Worm (Caenorhabditis elegans): Measurements from ENCODE around the gene uggt-1.

uggt-1 gene

ce11 chrX:7493020-7493419 is 7.8 kb downstream of the uggt-1 start, which contains the start of gene F48E3.2:
TSS of gene F48E3.2 (minus strand) at chrX:7493120.
- TF ChIP-seq nhr-76 (tag; optimal IDR thresholded peaks at IDR 0.05) (no peak), elt-3 (tag; optimal IDR thresholded peaks at IDR 0.05) (no peak), egl-5 (tag; optimal IDR thresholded peaks at IDR 0.05) (no peak), lin-15B (tag; optimal IDR thresholded peaks at IDR 0.05) (no peak), ztf-11 (tag; optimal IDR thresholded peaks at IDR 0.05) (no peak), fos-1 (tag; optimal IDR thresholded peaks at IDR 0.05) (no peak), nhr-43 (tag; optimal IDR thresholded peaks at IDR 0.05; ENCODE audit: poor library complexity, severe bottlenecking) (no peak), unc-39 (tag; optimal IDR thresholded peaks at IDR 0.05) (no peak), lsy-12 (tag; optimal IDR thresholded peaks at IDR 0.05) (no peak), ceh-82 (tag; optimal IDR thresholded peaks at IDR 0.05) (no peak), fkh-10 (GFP tag; optimal IDR thresholded peaks at IDR 0.05) (no peak), pqm-1 (tag; optimal IDR thresholded peaks at IDR 0.05) (no peak), tbx-2 (tag; optimal IDR thresholded peaks at IDR 0.05) (no peak), mml-1 (tag; optimal IDR thresholded peaks at IDR 0.05) (no peak), nhr-67 (tag; optimal IDR thresholded peaks at IDR 0.05) (no peak), nhr-77 (tag; optimal IDR thresholded peaks at IDR 0.05) (no peak), mdl-1 (tag; optimal IDR thresholded peaks at IDR 0.05) (no peak)

- TF ChIP-seq pqm-1 (tag; optimal IDR thresholded peaks at IDR 0.05) (no peak), tbx-2 (tag; optimal IDR thresholded peaks at IDR 0.05) (no peak), unc-39 (tag; optimal IDR thresholded peaks at IDR 0.05) (no peak), lin-39 (tag; optimal IDR thresholded peaks at IDR 0.05) (peak; percentile 28), egl-5 (tag; optimal IDR thresholded peaks at IDR 0.05) (peak; percentile 44)
Measured at ce11 chrX:7491521-7491920, 9.3 kb downstream of the uggt-1 start.

ce11 chrX:7485748-7486147 is 15.0 kb downstream of the uggt-1 start, which contains the start of gene gly-12:
TSS of gene gly-12 (plus strand) at chrX:7485864.
- no peak for TF ChIP-seq fkh-2 (tag; optimal IDR thresholded peaks at IDR 0.05)
- TF ChIP-seq pha-4 (tag; optimal IDR thresholded peaks at IDR 0.05) = no peak
- TF ChIP-seq ceh-9 (tag; optimal IDR thresholded peaks at IDR 0.05) = no peak
- TF ChIP-seq egl-5 (tag; optimal IDR thresholded peaks at IDR 0.05) = peak; percentile 37
- peak; percentile 6 for TF ChIP-seq hmg-11 (tag; optimal IDR thresholded peaks at IDR 0.05)
- peak; percentile 89 for TF ChIP-seq elt-1 (tag; optimal IDR thresholded peaks at IDR 0.05)
- no peak for TF ChIP-seq snpc-4 (tag; optimal IDR thresholded peaks at IDR 0.05)
- no peak for TF ChIP-seq egl-27 (tag; optimal IDR thresholded peaks at IDR 0.05)
- no peak for TF ChIP-seq mml-1 (tag; optimal IDR thresholded peaks at IDR 0.05)
- TF ChIP-seq nhr-237 (tag; optimal IDR thresholded peaks at IDR 0.05) = no peak
- TF ChIP-seq nhr-25 (tag; optimal IDR thresholded peaks at IDR 0.05) = peak; percentile 56
- TF ChIP-seq nhr-67 (tag; optimal IDR thresholded peaks at IDR 0.05) = no peak
- no peak for TF ChIP-seq ztf-4 (tag; optimal IDR thresholded peaks at IDR 0.05)
- no peak for TF ChIP-seq fos-1 (tag; optimal IDR thresholded peaks at IDR 0.05)
- peak; percentile 55 for TF ChIP-seq nhr-23 (tag; optimal IDR thresholded peaks at IDR 0.05)
- no peak for TF ChIP-seq aly-2 (tag; optimal IDR thresholded peaks at IDR 0.05)
- peak; percentile 46 for TF ChIP-seq lin-39 (tag; optimal IDR thresholded peaks at IDR 0.05)
- TF ChIP-seq mdl-1 (tag; optimal IDR thresholded peaks at IDR 0.05) = no peak
- no peak for TF ChIP-seq unc-62 (GFP tag; optimal IDR thresholded peaks at IDR 0.05)
- TF ChIP-seq nhr-76 (tag; optimal IDR thresholded peaks at IDR 0.05) = no peak
- TF ChIP-seq R02D3.7 (tag; optimal IDR thresholded peaks at IDR 0.05) = no peak
- TF ChIP-seq ceh-16 (tag; optimal IDR thresholded peaks at IDR 0.05) = no peak
- no peak for TF ChIP-seq daf-12 (tag; optimal IDR thresholded peaks at IDR 0.05)
- peak; percentile 50 for TF ChIP-seq nfya-1 (tag; optimal IDR thresholded peaks at IDR 0.05; ENCODE audit: insufficient read depth)
- TF ChIP-seq elt-2 (tag; optimal IDR thresholded peaks at IDR 0.05) = no peak

- TF ChIP-seq nhr-77 (tag; optimal IDR thresholded peaks at IDR 0.05) (no peak), hmg-11 (tag; optimal IDR thresholded peaks at IDR 0.05) (no peak), egl-27 (tag; optimal IDR thresholded peaks at IDR 0.05) (no peak), pqm-1 (tag; optimal IDR thresholded peaks at IDR 0.05) (no peak), lin-39 (tag; optimal IDR thresholded peaks at IDR 0.05) (no peak), nhr-28 (tag; optimal IDR thresholded peaks at IDR 0.05) (no peak)
Measured at ce11 chrX:7480756-7481155, 20.0 kb downstream of the uggt-1 start, which contains the start of gene F48E3.9. TSS of gene F48E3.9 (plus strand) at chrX:7481056.
